Worm (Caenorhabditis elegans) whole organism, late embryonic: ENCODE results near the gene pcp-3.

ENCODE experiments used
- ceh-24 ChIP-seq: sonication (generic microtip); optimal IDR thresholded peaks from 2 replicates; lab custom pipeline; 2016; ENCODE audit warnings: mild to moderate bottlenecking, missing genetic modification characterization, missing compliant biosample characterization
- ceh-31 ChIP-seq: sonication (generic microtip); optimal IDR thresholded peaks from 2 replicates; lab custom pipeline; 2016; ENCODE audit warnings: missing genetic modification characterization, missing compliant biosample characterization
- ceh-48 ChIP-seq: sonication (generic microtip); optimal IDR thresholded peaks from 2 replicates; lab custom pipeline; 2016; ENCODE audit warnings: missing genetic modification characterization, inconsistent platforms, missing compliant biosample characterization
- elt-2 ChIP-seq: sonication (generic microtip); optimal IDR thresholded peaks from 2 replicates; lab custom pipeline; 2016; ENCODE audit warnings: missing genetic modification reagents, missing genetic modification characterization, missing compliant biosample characterization
- hlh-8 ChIP-seq: sonication (generic microtip); optimal IDR thresholded peaks from 2 replicates; lab custom pipeline; 2016; ENCODE audit warnings: missing genotype, missing genetic modification characterization, missing compliant biosample characterization
- mec-3 ChIP-seq: sonication (generic microtip); optimal IDR thresholded peaks from 2 replicates; lab custom pipeline; 2016; ENCODE audit warnings: borderline replicate concordance, missing genetic modification characterization, missing compliant biosample characterization
- npax-4 ChIP-seq: sonication (generic microtip); optimal IDR thresholded peaks from 2 replicates; lab custom pipeline; 2016; ENCODE audit warnings: missing genetic modification characterization, missing compliant biosample characterization
- odd-2 ChIP-seq: sonication (generic microtip); optimal IDR thresholded peaks from 2 replicates; lab custom pipeline; 2017; ENCODE audit warnings: antibody characterized with exemption, mild to moderate bottlenecking, missing genetic modification characterization, missing compliant biosample characterization
- pat-9 ChIP-seq: fragments of 200-800 bp; sonication (Bioruptor generic); optimal IDR thresholded peaks from 2 replicates; lab custom pipeline; 2018; ENCODE audit warnings: mild to moderate bottlenecking, missing genetic modification characterization, moderate library complexity, missing compliant biosample characterization
- pros-1 ChIP-seq: fragments of 150-350 bp; optimal IDR thresholded peaks from 2 replicates; lab custom pipeline; 2014; ENCODE audit warnings: missing biosample characterization, missing genetic modification reagents, missing genetic modification characterization
- sox-2 ChIP-seq: fragments of 200-800 bp; sonication (Bioruptor generic); IDR thresholded peaks from 2 replicates; pipeline ENCODE4 v1.3.6; 2022; ENCODE audit warnings: missing genetic modification reagents, missing genetic modification characterization, missing compliant biosample characterization
- tbx-2 ChIP-seq: sonication (generic microtip); optimal IDR thresholded peaks from 2 replicates; lab custom pipeline; 2016; ENCODE audit warnings: missing genetic modification characterization, missing compliant biosample characterization
- unc-55 ChIP-seq: sonication (generic microtip); optimal IDR thresholded peaks from 2 replicates; lab custom pipeline; 2017; ENCODE audit warnings: missing biosample characterization, missing genetic modification reagents, missing genetic modification characterization

pcp-3 gene

DNA sequence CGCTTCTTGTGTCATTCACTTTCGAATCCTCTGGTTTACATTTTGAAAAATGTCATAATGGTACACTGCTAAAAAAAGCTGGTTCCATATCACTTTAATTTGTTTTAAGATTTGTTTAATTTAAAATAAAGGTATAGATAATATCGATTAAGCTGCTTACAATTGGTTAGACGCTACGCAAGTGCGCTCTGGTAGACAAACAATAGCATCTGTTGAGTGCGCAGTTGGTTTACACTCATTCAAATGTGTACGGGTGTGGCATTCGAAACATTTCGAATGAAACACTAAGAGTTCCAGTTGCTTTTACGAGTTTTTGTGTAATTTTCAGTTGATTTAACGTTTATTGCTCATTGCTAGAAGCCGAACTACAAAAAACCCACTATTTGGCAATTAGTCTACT is 51.4 kb downstream of the pcp-3 start:
- TF ChIP-seq hlh-8, result peak; percentile 47
- TF ChIP-seq tbx-2 (tag; lab: Kevin White, UChicago), result peak; percentile 1
- peak; percentile 11; the same call in 1 of the 2 replicates for TF ChIP-seq sox-2 (GFP tag; lab: Robert Waterston, UW)
- no peak for TF ChIP-seq odd-2 (tag; lab: Kevin White, UChicago)
- peak; percentile 40 for TF ChIP-seq ceh-48 (tag; lab: Kevin White, UChicago)
- no peak for TF ChIP-seq mec-3 (tag; lab: Kevin White, UChicago)
- peak; percentile 15 for TF ChIP-seq pat-9 (tag; lab: Kevin White, UChicago)
- TF ChIP-seq ceh-31 (tag; lab: Kevin White, UChicago), result peak; percentile 41
- peak; percentile 72 for TF ChIP-seq unc-55 (GFP tag; lab: Kevin White, UChicago)
- TF ChIP-seq npax-4 (tag; lab: Kevin White, UChicago), result no peak
- no peak for TF ChIP-seq ceh-24 (tag; lab: Kevin White, UChicago)
- no peak for TF ChIP-seq pros-1
- TF ChIP-seq elt-2 (tag; lab: Kevin White, UChicago), result peak; percentile 19
